Worm (Caenorhabditis elegans): ENCODE results near the gene srg-20.

DNA sequence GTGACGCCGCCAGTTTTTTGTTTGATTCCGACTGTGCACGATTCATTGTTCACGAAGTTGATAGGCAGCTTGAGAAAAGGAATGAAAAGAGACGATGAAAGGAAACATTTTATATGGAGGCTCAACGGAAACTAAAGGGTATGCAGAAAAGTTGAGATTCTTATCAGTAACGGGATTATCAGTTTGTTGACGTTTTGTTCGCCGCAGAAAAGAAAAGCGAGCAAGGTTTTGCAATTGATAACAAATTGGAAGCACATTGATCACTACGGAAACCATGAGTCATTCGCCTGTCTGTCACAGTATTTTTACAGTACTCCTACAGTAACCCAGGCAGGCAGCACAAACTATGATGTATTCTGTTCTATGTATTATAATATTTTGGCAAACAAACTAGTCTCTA lies 523 bp upstream of the srg-20 start:
- TF ChIP-seq med-1 (GFP tag; optimal IDR thresholded peaks at IDR 0.05; ENCODE audit: insufficient read depth) (no peak), tab-1 (GFP tag; IDR thresholded peaks at IDR 0.05) (no peak), ref-1 (GFP tag; conservative IDR thresholded peaks at IDR 0.05) (no peak), flt-1 (GFP tag; IDR thresholded peaks at IDR 0.05) (no peak), cog-1 (tag; optimal IDR thresholded peaks at IDR 0.05) (no peak)
